Worm (Caenorhabditis elegans) whole organism, L4 larva: Measurements from ENCODE around the gene F19C7.8.

Source experiments
- aly-2 ChIP-seq: sonication (generic microtip); optimal IDR thresholded peaks from 2 replicates; lab custom pipeline; 2018; ENCODE audit warnings: missing biosample characterization, missing genetic modification characterization
- ces-1 ChIP-seq: fragments of 150-350 bp; sonication (generic microtip); optimal IDR thresholded peaks from 4 replicates; lab custom pipeline; 2014; ENCODE audit warnings: missing biosample characterization, missing genetic modification reagents, missing genetic modification characterization
- dmd-8 ChIP-seq: fragments of 200-800 bp; sonication (Bioruptor generic); IDR thresholded peaks from 2 replicates; pipeline ENCODE4 v1.3.6; 2022; ENCODE audit warnings: missing genetic modification characterization, missing compliant biosample characterization
- nhr-25 ChIP-seq: sonication (generic microtip); optimal IDR thresholded peaks from 2 replicates; lab custom pipeline; 2017; ENCODE audit warnings: missing genetic modification characterization, mild to moderate bottlenecking, missing compliant biosample characterization, antibody characterized with exemption, moderate library complexity, borderline replicate concordance; ENCODE audit not compliant: insufficient read depth
- skn-1 ChIP-seq: fragments of 150-350 bp; optimal IDR thresholded peaks from 2 replicates; lab custom pipeline; 2014; ENCODE audit warnings: missing biosample characterization, missing genetic modification characterization

ce11 chrIV:4647385-4647784, 9.5 kb upstream of the F19C7.8 start, which contains the start of gene F29B9.8:
- no peak for TF ChIP-seq ces-1 (GFP tag; lab: Kevin White, UChicago)
- TF ChIP-seq skn-1 = no peak
- TF ChIP-seq nhr-25 (tag; lab: Kevin White, UChicago) = no peak
- TF ChIP-seq dmd-8 (GFP tag; lab: Robert Waterston, UW) = no peak
- no peak for TF ChIP-seq aly-2 (tag; lab: Kevin White, UChicago)
